Worm (Caenorhabditis elegans) whole organism, early embryonic: ENCODE measurements around the gene Y54G2A.76.

Experiments used
- aly-1 ChIP-seq: sonication (generic microtip); optimal IDR thresholded peaks from 2 replicates; lab custom pipeline; 2016; ENCODE audit warnings: missing genetic modification characterization, missing compliant biosample characterization
- ama-1 ChIP-seq: fragments of 150-350 bp; optimal IDR thresholded peaks from 2 replicates; lab custom pipeline; 2014
- ceh-13 ChIP-seq: fragments of 200-800 bp; sonication (Bioruptor generic); optimal IDR thresholded peaks from 2 replicates; lab custom pipeline; 2018; ENCODE audit warnings: mild to moderate bottlenecking, missing genetic modification characterization, missing compliant biosample characterization
- ceh-36 ChIP-seq: sonication (generic microtip); optimal IDR thresholded peaks from 2 replicates; lab custom pipeline; 2016; ENCODE audit warnings: missing genetic modification characterization, inconsistent platforms, missing compliant biosample characterization
- ets-7 ChIP-seq: sonication (generic microtip); optimal IDR thresholded peaks from 2 replicates; lab custom pipeline; 2016; ENCODE audit warnings: missing genotype, missing genetic modification characterization, missing compliant biosample characterization

DNA sequence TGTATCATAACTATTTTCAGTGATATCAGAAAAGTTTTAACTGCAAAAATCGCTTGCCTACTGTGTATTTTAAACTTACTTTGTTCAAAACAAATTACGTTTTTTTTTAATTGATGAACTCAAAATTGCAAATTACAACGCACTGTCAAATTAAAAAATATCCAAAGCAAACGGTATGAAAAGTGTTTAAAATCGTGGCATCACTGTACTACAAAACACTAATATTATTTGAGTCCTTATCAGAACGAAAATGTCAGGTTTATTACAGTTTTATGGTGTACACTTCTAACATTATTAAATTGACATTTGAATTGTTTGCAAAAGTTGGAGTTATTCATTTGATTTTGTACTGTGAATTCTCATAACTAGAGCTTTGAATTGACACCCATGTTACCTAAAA is 32.0 kb downstream of the Y54G2A.76 start, which contains the start of gene clec-83:
- TF ChIP-seq ama-1 (no peak), aly-1 (tag; lab: Kevin White, UChicago) (no peak), ets-7 (no peak), ceh-36 (no peak), ceh-13 (no peak)
